Fruit fly (Drosophila melanogaster) whole organism, embryonic: ENCODE results near the gene Atg18b.

Experiments
- Atf3 ChIP-seq: fragments of 200-800 bp; sonication (Bioruptor generic); optimal IDR thresholded peaks from 3 replicates; lab custom pipeline; 2016; ENCODE audit warnings: missing biosample characterization, missing genetic modification characterization
- CG10565 ChIP-seq: fragments of 200-800 bp; sonication (Bioruptor generic); optimal IDR thresholded peaks from 3 replicates; lab custom pipeline; 2016; ENCODE audit warnings: missing biosample characterization, mild to moderate bottlenecking, missing genetic modification characterization
- CG11093 ChIP-seq: fragments of 200-800 bp; sonication (Bioruptor generic); IDR thresholded peaks from 3 replicates; pipeline ENCODE4 v1.3.6; 2022; ENCODE audit warnings: missing biosample characterization, missing genetic modification characterization
- CG11456 ChIP-seq: fragments of 200-800 bp; sonication (Bioruptor generic); IDR thresholded peaks from 3 replicates; pipeline ENCODE4 v1.3.6; 2022; ENCODE audit warnings: missing biosample characterization, missing genetic modification characterization
- CG12659 ChIP-seq: fragments of 200-800 bp; sonication (Bioruptor generic); optimal IDR thresholded peaks from 3 replicates; lab custom pipeline; 2017; ENCODE audit warnings: mild to moderate bottlenecking, missing biosample characterization, missing genetic modification reagents, missing genetic modification characterization
- CG12744 ChIP-seq: fragments of 200-800 bp; sonication (Bioruptor generic); optimal IDR thresholded peaks from 2 replicates; lab custom pipeline; 2016; ENCODE audit warnings: missing biosample characterization, missing genetic modification characterization
- CG12769 ChIP-seq: fragments of 200-800 bp; sonication (Bioruptor generic); optimal IDR thresholded peaks from 2 replicates; lab custom pipeline; 2019; ENCODE audit warnings: missing biosample characterization, mild to moderate bottlenecking, missing genetic modification characterization, moderate library complexity
- CG1529 ChIP-seq: fragments of 200-800 bp; sonication (Bioruptor generic); optimal IDR thresholded peaks from 3 replicates; lab custom pipeline; 2018; ENCODE audit warnings: missing biosample characterization, missing genetic modification characterization
- CG15601 ChIP-seq: fragments of 200-800 bp; sonication (Bioruptor generic); optimal IDR thresholded peaks from 3 replicates; lab custom pipeline; 2019; ENCODE audit warnings: missing biosample characterization, mild to moderate bottlenecking, missing genetic modification characterization, moderate library complexity
- CG1647 ChIP-seq: fragments of 200-800 bp; sonication (Bioruptor generic); optimal IDR thresholded peaks from 3 replicates; lab custom pipeline; 2016; ENCODE audit warnings: missing biosample characterization, missing genetic modification characterization
- CG16815 ChIP-seq: fragments of 200-800 bp; sonication (Bioruptor generic); optimal IDR thresholded peaks from 3 replicates; lab custom pipeline; 2017; ENCODE audit warnings: missing biosample characterization, mild to moderate bottlenecking, missing genetic modification characterization
- CG18599 ChIP-seq: fragments of 200-800 bp; sonication (Bioruptor generic); optimal IDR thresholded peaks from 3 replicates; lab custom pipeline; 2017; ENCODE audit warnings: missing biosample characterization, missing genetic modification characterization, mild to moderate bottlenecking, moderate library complexity, missing genetic modification reagents
- CG18619 ChIP-seq: fragments of 200-800 bp; sonication (Bioruptor generic); optimal IDR thresholded peaks from 3 replicates; lab custom pipeline; 2017; ENCODE audit warnings: missing biosample characterization, mild to moderate bottlenecking, missing genetic modification characterization
- CG2120 ChIP-seq: fragments of 200-800 bp; sonication (Bioruptor generic); optimal IDR thresholded peaks from 3 replicates; lab custom pipeline; 2016; ENCODE audit warnings: missing biosample characterization, missing genetic modification characterization
- CG2199 ChIP-seq: fragments of 200-800 bp; sonication (Bioruptor generic); IDR thresholded peaks from 3 replicates; pipeline ENCODE4 v1.3.6; 2022; ENCODE audit warnings: missing biosample characterization, missing genetic modification characterization
- CG2712 ChIP-seq: fragments of 200-800 bp; optimal IDR thresholded peaks from 3 replicates; lab custom pipeline; 2019; ENCODE audit warnings: missing biosample characterization, mild to moderate bottlenecking, missing genetic modification characterization, moderate library complexity
- CG34224 ChIP-seq: fragments of 200-800 bp; sonication (Bioruptor generic); IDR thresholded peaks from 3 replicates; pipeline ENCODE4 v1.3.6; 2022; ENCODE audit warnings: missing biosample characterization, missing genetic modification characterization; ENCODE audit not compliant: partially characterized antibody
- CG4282 ChIP-seq: fragments of 200-800 bp; sonication (Bioruptor generic); optimal IDR thresholded peaks from 2 replicates; lab custom pipeline; 2016; ENCODE audit warnings: missing biosample characterization, missing genetic modification characterization
- CG43689 ChIP-seq: fragments of 200-800 bp; sonication (Bioruptor generic); IDR thresholded peaks from 2 replicates; pipeline ENCODE4 v1.3.6; 2022; ENCODE audit warnings: missing biosample characterization, missing genetic modification characterization
- CG4820 ChIP-seq: fragments of 200-800 bp; sonication (Bioruptor generic); optimal IDR thresholded peaks from 3 replicates; lab custom pipeline; 2016; ENCODE audit warnings: missing biosample characterization, missing genetic modification characterization
- CG6765 ChIP-seq: fragments of 200-800 bp; sonication (Bioruptor generic); optimal IDR thresholded peaks from 3 replicates; lab custom pipeline; 2017; ENCODE audit warnings: missing biosample characterization, mild to moderate bottlenecking, missing genetic modification characterization
- CG7357 ChIP-seq: fragments of 200-800 bp; sonication (Bioruptor generic); IDR thresholded peaks from 3 replicates; pipeline ENCODE4 v1.3.6; 2022; ENCODE audit warnings: missing biosample characterization, missing genetic modification characterization
- CG9876 ChIP-seq: fragments of 200-800 bp; sonication (Bioruptor generic); optimal IDR thresholded peaks from 2 replicates; lab custom pipeline; 2016; ENCODE audit warnings: missing biosample characterization, missing genetic modification characterization
- Dbx ChIP-seq: fragments of 200-800 bp; sonication (Bioruptor generic); IDR thresholded peaks from 3 replicates; pipeline ENCODE4 v1.3.6; 2022; ENCODE audit warnings: missing biosample characterization, missing genetic modification characterization
- Doc3 ChIP-seq: fragments of 200-800 bp; sonication (Bioruptor generic); IDR thresholded peaks from 3 replicates; pipeline ENCODE4 v1.3.6; 2022; ENCODE audit warnings: missing biosample characterization, missing genetic modification characterization; ENCODE audit not compliant: partially characterized antibody
- Drgx ChIP-seq: fragments of 200-800 bp; sonication (Bioruptor generic); IDR thresholded peaks from 2 replicates; pipeline ENCODE4 v1.3.6; 2022; ENCODE audit warnings: missing biosample characterization, missing genetic modification characterization
- Hmr ChIP-seq: fragments of 200-800 bp; sonication (Bioruptor generic); optimal IDR thresholded peaks from 3 replicates; lab custom pipeline; 2017; ENCODE audit warnings: mild to moderate bottlenecking, missing biosample characterization, missing genetic modification reagents, missing genetic modification characterization
- Hr39 ChIP-seq: fragments of >200 bp; optimal IDR thresholded peaks from 2 replicates; lab custom pipeline; 2017
- Lpt ChIP-seq: fragments of >200 bp; optimal IDR thresholded peaks from 2 replicates; lab custom pipeline; 2018; ENCODE audit warnings: missing biosample characterization, missing genetic modification characterization
- MTF-1 ChIP-seq: fragments of 200-800 bp; sonication (Bioruptor generic); optimal IDR thresholded peaks from 2 replicates; lab custom pipeline; 2018; ENCODE audit warnings: missing biosample characterization, mild to moderate bottlenecking, missing genetic modification characterization, borderline replicate concordance
- Optix ChIP-seq: fragments of 200-800 bp; sonication (Bioruptor generic); IDR thresholded peaks from 3 replicates; pipeline ENCODE4 v1.3.6; 2022; ENCODE audit warnings: missing biosample characterization, missing genetic modification characterization
- Pdp1 ChIP-seq, 2 experiments: fragments of 200-800 bp; sonication (Bioruptor generic); optimal IDR thresholded peaks; 3 replicates each; lab custom pipeline; 2016; ENCODE audit warnings: missing biosample characterization in 2 of 2, missing genetic modification characterization in 2 of 2, mild to moderate bottlenecking in 1 of 2, moderate library complexity in 1 of 2
- Ravus ChIP-seq: fragments of 200-800 bp; sonication (Bioruptor generic); IDR thresholded peaks from 2 replicates; pipeline ENCODE4 v1.3.6; 2022; ENCODE audit warnings: missing biosample characterization, missing genetic modification characterization
- al ChIP-seq: fragments of 200-800 bp; sonication (Bioruptor generic); IDR thresholded peaks from 2 replicates; pipeline ENCODE4 v1.3.6; 2022; ENCODE audit warnings: missing biosample characterization, missing genetic modification characterization
- cad ChIP-seq: fragments of >200 bp; optimal IDR thresholded peaks from 2 replicates; lab custom pipeline; 2017; ENCODE audit warnings: missing biosample characterization, missing genetic modification characterization
- dmrt99B ChIP-seq: fragments of 200-800 bp; sonication (Bioruptor generic); optimal IDR thresholded peaks from 2 replicates; lab custom pipeline; 2018; ENCODE audit warnings: missing biosample characterization, mild to moderate bottlenecking, missing genetic modification characterization, moderate library complexity
- emc ChIP-seq: fragments of 200-800 bp; sonication (Bioruptor generic); optimal IDR thresholded peaks from 2 replicates; lab custom pipeline; 2016; ENCODE audit warnings: missing biosample characterization, missing genetic modification characterization
- ftz-f1 ChIP-seq: fragments of 200-800 bp; sonication (Bioruptor generic); optimal IDR thresholded peaks from 2 replicates; lab custom pipeline; 2016; ENCODE audit warnings: missing biosample characterization, missing genetic modification characterization
- grau ChIP-seq: fragments of 200-800 bp; optimal IDR thresholded peaks from 3 replicates; lab custom pipeline; 2019; ENCODE audit warnings: missing biosample characterization, mild to moderate bottlenecking, missing genetic modification characterization, moderate library complexity
- ham ChIP-seq: fragments of 200-800 bp; sonication (Bioruptor generic); IDR thresholded peaks from 2 replicates; pipeline ENCODE4 v1.3.6; 2022; ENCODE audit warnings: missing biosample characterization, missing genetic modification characterization
- hth ChIP-seq: fragments of >200 bp; optimal IDR thresholded peaks from 2 replicates; lab custom pipeline; 2017; ENCODE audit warnings: inconsistent platforms
- inv ChIP-seq: fragments of 200-800 bp; sonication (Bioruptor generic); IDR thresholded peaks from 2 replicates; pipeline ENCODE4 v1.3.6; 2022; ENCODE audit warnings: missing biosample characterization, missing genetic modification characterization; ENCODE audit not compliant: partially characterized antibody
- kah ChIP-seq: fragments of 200-800 bp; sonication (Bioruptor generic); optimal IDR thresholded peaks from 2 replicates; lab custom pipeline; 2018; ENCODE audit warnings: missing biosample characterization, mild to moderate bottlenecking, missing genetic modification characterization
- nerfin-2 ChIP-seq: fragments of 200-800 bp; sonication (Bioruptor generic); IDR thresholded peaks from 2 replicates; pipeline ENCODE4 v1.3.6; 2022; ENCODE audit warnings: missing biosample characterization, missing genetic modification characterization; ENCODE audit not compliant: partially characterized antibody
- sens-2 ChIP-seq: fragments of 200-800 bp; sonication (Bioruptor generic); IDR thresholded peaks from 2 replicates; pipeline ENCODE4 v1.3.6; 2022; ENCODE audit warnings: missing biosample characterization, missing genetic modification characterization
- ssp ChIP-seq: fragments of 200-800 bp; sonication (Bioruptor generic); IDR thresholded peaks from 2 replicates; pipeline ENCODE4 v1.3.6; 2022; ENCODE audit warnings: missing biosample characterization, missing genetic modification characterization
- wdn ChIP-seq: fragments of 200-800 bp; sonication (Bioruptor generic); IDR thresholded peaks from 2 replicates; pipeline ENCODE4 v1.3.6; 2022; ENCODE audit warnings: missing biosample characterization, missing genetic modification characterization
- zen2 ChIP-seq: fragments of 200-800 bp; sonication (Bioruptor generic); IDR thresholded peaks from 3 replicates; pipeline ENCODE4 v1.3.6; 2022; ENCODE audit warnings: missing biosample characterization, missing genetic modification characterization; ENCODE audit not compliant: partially characterized antibody
- zfh2 ChIP-seq: fragments of 200-800 bp; sonication (Bioruptor generic); optimal IDR thresholded peaks from 2 replicates; lab custom pipeline; 2016; ENCODE audit warnings: missing biosample characterization, missing genetic modification characterization

Atg18b gene

dm6 chr2L:21168295-21169159 lies 51.8 kb downstream of the Atg18b start, which contains the start of the genes mAcon1, CG43345 and CG43346 (continued):
- TF ChIP-seq cad (GFP tag; lab: Kevin White, UChicago) (no peak), CG2120 (peak; percentile 93), Pdp1 (GFP tag; optimal IDR thresholded peaks at IDR 0.05; lab: Kevin White, UChicago) (peak; percentile 83 to 97), Lpt (GFP tag; lab: Kevin White, UChicago) (no peak), Ravus (no peak), Dbx (GFP tag; lab: Robert Waterston, UW) (peak; percentile 86), CG11456 (GFP tag; lab: Robert Waterston, UW) (0 out of 3 replicates have a peak, but pooled peaks have one; percentile 61), hth (lab: Kevin White, UChicago) (no peak), zen2 (GFP tag; lab: Robert Waterston, UW) (no peak), CG1647 (peak; percentile 70), CG12659 (GFP tag; lab: Kevin White, UChicago) (peak; percentile 90), CG11093 (0 out of 3 replicates have a peak, but pooled peaks have one; percentile 43), ham (no peak), CG2199 (GFP tag; lab: Robert Waterston, UW) (no peak), CG2712 (tag; lab: Kevin White, UChicago) (no peak), CG4820 (GFP tag; lab: Kevin White, UChicago) (peak; percentile 77), Doc3 (no peak), CG6765 (GFP tag; lab: Kevin White, UChicago) (peak; percentile 27), ssp (GFP tag; lab: Robert Waterston, UW) (peak; percentile 55), nerfin-2 (no peak), CG1529 (GFP tag; lab: Kevin White, UChicago) (peak; percentile 57), inv (GFP tag; lab: Robert Waterston, UW) (peak; percentile 31; the same call in 1 of the 2 replicates), CG15601 (no peak), CG12744 (GFP tag; lab: Kevin White, UChicago) (peak; percentile 70), zfh2 (GFP tag; lab: Kevin White, UChicago) (peak; percentile 94), sens-2 (GFP tag; lab: Robert Waterston, UW) (no peak), dmrt99B (tag; lab: Kevin White, UChicago) (no peak), Atf3 (GFP tag; lab: Kevin White, UChicago) (peak; percentile 79), wdn (peak; percentile 58; the same call in 1 of the 2 replicates), al (peak; percentile 73), MTF-1 (GFP tag; lab: Kevin White, UChicago) (no peak), Optix (0 out of 3 replicates have a peak, but pooled peaks have one; percentile 20), CG4282 (GFP tag; lab: Kevin White, UChicago) (peak; percentile 59), CG43689 (GFP tag; lab: Robert Waterston, UW) (no peak), CG18619 (GFP tag; lab: Kevin White, UChicago) (peak; percentile 78), CG9876 (GFP tag; lab: Kevin White, UChicago) (peak; percentile 70), CG12769 (tag; lab: Kevin White, UChicago) (no peak), kah (GFP tag; lab: Kevin White, UChicago) (no peak), ftz-f1 (GFP tag; lab: Kevin White, UChicago) (peak; percentile 53), CG18599 (GFP tag; lab: Kevin White, UChicago) (peak; percentile 86), emc (peak; percentile 84), CG34224 (GFP tag; lab: Robert Waterston, UW) (no peak), Drgx (GFP tag; lab: Robert Waterston, UW) (peak; percentile 47; the same call in 1 of the 2 replicates), CG7357 (peak; percentile 59; the same call in 1 of the 3 replicates), CG16815 (peak; percentile 84), Hr39 (peak; percentile 70), Hmr (GFP tag; lab: Kevin White, UChicago) (no peak), CG10565 (GFP tag; lab: Kevin White, UChicago) (peak; percentile 16), grau (tag; lab: Kevin White, UChicago) (peak; percentile 83)
